Fruit fly (Drosophila melanogaster) whole organism: Measurements from ENCODE around the gene CG32365.

Source experiments
- CG8478 ChIP-seq: fragments of >200 bp; optimal IDR thresholded peaks from 2 replicates; lab custom pipeline; 2018; ENCODE audit warnings: inconsistent platforms
- Dll ChIP-seq: fragments of >200 bp; optimal IDR thresholded peaks from 2 replicates; lab custom pipeline; 2017
- EcR ChIP-seq, 2 experiments: fragments of >200 bp; optimal IDR thresholded peaks; 2 replicates each; lab custom pipeline; 2017; ENCODE audit warnings: missing biosample characterization in 2 of 2, missing genetic modification characterization in 2 of 2, missing genetic modification reagents in 2 of 2
- pan ChIP-seq: fragments of >200 bp; optimal IDR thresholded peaks from 2 replicates; lab custom pipeline; 2017
- psq ChIP-seq: fragments of >200 bp; optimal IDR thresholded peaks from 2 replicates; lab custom pipeline; 2017
- usp ChIP-seq: fragments of >200 bp; optimal IDR thresholded peaks from 2 replicates; lab custom pipeline; 2017; ENCODE audit warnings: missing biosample characterization, missing genetic modification characterization, mixed read lengths

The CG32365 gene

dm6 chr3L:7903489-7904150, 34.8 kb downstream of the CG32365 start:
- TF ChIP-seq usp (no peak), pan (lab: Kevin White, UChicago) (no peak), psq (lab: Kevin White, UChicago) (no peak), Dll (lab: Kevin White, UChicago) (no peak), EcR (GFP tag; optimal IDR thresholded peaks at IDR 0.05; lab: Kevin White, UChicago) (no peak), CG8478 (lab: Kevin White, UChicago) (no peak)

- no peak for TF ChIP-seq psq (lab: Kevin White, UChicago)
Observed at dm6 chr3L:7904560-7904959, 35.7 kb downstream of the CG32365 start.

dm6 chr3L:7909695-7910463, 41.0 kb downstream of the CG32365 start:
- TF ChIP-seq usp (no peak), Dll (lab: Kevin White, UChicago) (no peak), CG8478 (lab: Kevin White, UChicago) (no peak), pan (lab: Kevin White, UChicago) (no peak), psq (lab: Kevin White, UChicago) (no peak), EcR (GFP tag; optimal IDR thresholded peaks at IDR 0.05; lab: Kevin White, UChicago) (no peak)

- TF ChIP-seq EcR (GFP tag; optimal IDR thresholded peaks at IDR 0.05; lab: Kevin White, UChicago) (no peak), CG8478 (lab: Kevin White, UChicago) (no peak), usp (no peak), Dll (lab: Kevin White, UChicago) (no peak)
Observed at dm6 chr3L:7910916-7911467, 42.1 kb downstream of the CG32365 start.

dm6 chr3L:7911765-7912556, 43.1 kb downstream of the CG32365 start, which contains the start of the genes pbl and CG8281:
Gene pbl (minus strand): TSS chr3L:7911954.
Gene CG8281 (plus strand): TSS chr3L:7912463.
- TF ChIP-seq psq (lab: Kevin White, UChicago) (no peak), usp (no peak), EcR (GFP tag; optimal IDR thresholded peaks at IDR 0.05; lab: Kevin White, UChicago) (no peak), Dll (lab: Kevin White, UChicago) (no peak), CG8478 (lab: Kevin White, UChicago) (no peak), pan (lab: Kevin White, UChicago) (no peak)

- no peak for TF ChIP-seq CG8478 (lab: Kevin White, UChicago)
- TF ChIP-seq pan (lab: Kevin White, UChicago) = no peak
- TF ChIP-seq EcR (GFP tag; optimal IDR thresholded peaks at IDR 0.05; lab: Kevin White, UChicago) = no peak
- no peak for TF ChIP-seq usp
- TF ChIP-seq psq (lab: Kevin White, UChicago) = no peak
- no peak for TF ChIP-seq Dll (lab: Kevin White, UChicago)
Observed at dm6 chr3L:7914969-7915596, 46.2 kb downstream of the CG32365 start, which contains the start of gene Tmem43. Gene Tmem43 (minus strand): TSS chr3L:7915120.

dm6 chr3L:7915808-7916619, 47.2 kb downstream of the CG32365 start:
- TF ChIP-seq Dll (lab: Kevin White, UChicago) (no peak), psq (lab: Kevin White, UChicago) (no peak), CG8478 (lab: Kevin White, UChicago) (no peak), usp (no peak), EcR (GFP tag; optimal IDR thresholded peaks at IDR 0.05; lab: Kevin White, UChicago) (no peak), pan (lab: Kevin White, UChicago) (no peak)

dm6 chr3L:7934200-7934599, 65.4 kb downstream of the CG32365 start:
- TF ChIP-seq CG8478 (lab: Kevin White, UChicago) (no peak), Dll (lab: Kevin White, UChicago) (no peak), psq (lab: Kevin White, UChicago) (no peak), EcR (GFP tag; optimal IDR thresholded peaks at IDR 0.05; lab: Kevin White, UChicago) (no peak)

- TF ChIP-seq usp = no peak
- TF ChIP-seq psq (lab: Kevin White, UChicago) = no peak
- no peak for TF ChIP-seq EcR (GFP tag; optimal IDR thresholded peaks at IDR 0.05; lab: Kevin White, UChicago)
- TF ChIP-seq pan (lab: Kevin White, UChicago) = no peak
- no peak for TF ChIP-seq CG8478 (lab: Kevin White, UChicago)
- TF ChIP-seq Dll (lab: Kevin White, UChicago) = no peak
Observed at dm6 chr3L:7934857-7935256, 66.0 kb downstream of the CG32365 start.

- no peak for TF ChIP-seq usp
- no peak for TF ChIP-seq Dll (lab: Kevin White, UChicago)
- TF ChIP-seq CG8478 (lab: Kevin White, UChicago) = no peak
Observed at dm6 chr3L:7935409-7935932, 66.6 kb downstream of the CG32365 start.
